Fruit fly (Drosophila melanogaster) whole organism, wandering third instar larva: ENCODE results near the gene CG11912.

Experiments
- brk ChIP-seq: fragments of 200-800 bp; sonication (Bioruptor generic); optimal IDR thresholded peaks from 2 replicates; lab custom pipeline; 2016; ENCODE audit warnings: missing biosample characterization, mild to moderate bottlenecking, missing genetic modification characterization
- dmrt93B ChIP-seq: fragments of 200-800 bp; sonication (Bioruptor generic); optimal IDR thresholded peaks from 2 replicates; lab custom pipeline; 2018; ENCODE audit warnings: missing biosample characterization, mild to moderate bottlenecking, missing genetic modification characterization
- dsf ChIP-seq: sonication (Bioruptor generic); optimal IDR thresholded peaks from 2 replicates; lab custom pipeline; 2016; ENCODE audit warnings: missing biosample characterization, missing genetic modification characterization, borderline replicate concordance
- fru ChIP-seq: fragments of 200-800 bp; sonication (Bioruptor generic); optimal IDR thresholded peaks from 3 replicates; lab custom pipeline; 2016; ENCODE audit warnings: missing biosample characterization, mild to moderate bottlenecking, missing genetic modification characterization
- psq ChIP-seq: fragments of 200-800 bp; sonication (Bioruptor generic); optimal IDR thresholded peaks from 3 replicates; lab custom pipeline; 2017; ENCODE audit warnings: missing biosample characterization, mild to moderate bottlenecking, missing genetic modification characterization, moderate library complexity

dm6 chr2L:306188-306927 is 12.7 kb downstream of the CG11912 start:
- TF ChIP-seq dmrt93B: no peak
- TF ChIP-seq psq (GFP tag; lab: Kevin White, UChicago): no peak
- no peak for TF ChIP-seq fru (GFP tag; lab: Kevin White, UChicago)
- no peak for TF ChIP-seq dsf (GFP tag; lab: Kevin White, UChicago)
- TF ChIP-seq brk: no peak
